Worm (Caenorhabditis elegans) whole organism, L4/young adult: ENCODE results near the gene clec-86.

Experiments used
- W03F9.2 ChIP-seq: fragments of 150-350 bp; optimal IDR thresholded peaks from 2 replicates; lab custom pipeline; 2014; ENCODE audit warnings: missing biosample characterization, missing genetic modification characterization
- dao-5 ChIP-seq: sonication (generic microtip); optimal IDR thresholded peaks from 2 replicates; lab custom pipeline; 2016; ENCODE audit warnings: missing genotype, missing genetic modification characterization, moderate library complexity, missing compliant biosample characterization

ce11 chrX:7122655-7123054, 17.0 kb upstream of the clec-86 start:
- TF ChIP-seq W03F9.2 (no peak), dao-5 (tag; lab: Kevin White, UChicago) (no peak)
